Worm (Caenorhabditis elegans): Measurements from ENCODE around the gene C15B12.3.

DNA sequence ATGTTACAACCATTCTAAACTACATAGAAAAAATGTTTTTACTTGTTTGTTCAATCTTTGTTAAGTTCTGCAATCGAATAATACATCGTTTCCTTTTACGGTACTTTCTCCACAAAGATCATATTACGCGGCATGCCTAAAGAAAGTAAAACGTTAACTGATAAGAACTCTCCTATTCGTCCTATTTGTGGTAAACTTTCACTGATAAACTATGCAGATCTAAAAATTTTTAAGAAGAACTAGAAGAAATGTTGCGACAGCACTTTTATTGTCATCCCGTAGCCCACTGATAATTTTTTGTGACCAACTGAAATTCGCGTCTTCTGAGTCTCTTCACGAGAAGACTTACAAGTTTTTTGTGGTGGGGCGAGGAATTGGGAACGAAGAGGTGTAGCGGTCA lies 40.2 kb downstream of the C15B12.3 start:
- TF ChIP-seq ama-1 (optimal IDR thresholded peaks at IDR 0.05) (no peak), Y5F2A.4 (GFP tag; optimal IDR thresholded peaks at IDR 0.05) (no peak), ceh-28 (tag; optimal IDR thresholded peaks at IDR 0.05) (no peak), pha-4 (GFP tag; IDR thresholded peaks at IDR 0.05) (no peak), pha-4 (tag; optimal IDR thresholded peaks at IDR 0.05) (no peak)

Measured in whole organism, L4 larva.